Worm (Caenorhabditis elegans): ENCODE data around the gene Y59H11AM.1.
A peak's percentile ranks its signal among the peaks of the same experiment; 100 is the strongest.

The Y59H11AM.1 gene

DNA sequence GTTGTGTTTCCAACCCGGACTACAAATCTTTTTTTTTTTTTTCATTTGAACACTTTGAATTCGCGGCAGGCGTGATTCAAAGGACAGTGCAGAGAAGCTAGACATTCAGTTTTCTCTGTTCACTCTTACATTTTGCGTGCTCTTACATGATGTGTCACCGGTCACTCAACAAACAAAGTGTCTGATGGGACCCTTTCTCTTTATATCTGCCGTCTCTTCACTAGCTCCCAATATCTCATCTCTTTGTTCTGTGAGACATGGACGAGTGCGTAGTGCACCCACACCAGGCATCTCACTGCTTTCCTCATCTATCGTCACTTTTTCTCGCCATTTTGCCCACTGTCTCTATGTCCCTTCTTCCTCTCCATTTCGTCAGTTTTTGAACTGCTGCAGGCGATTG lies 15.8 kb downstream of the Y59H11AM.1 start (continued):
- TF ChIP-seq fkh-10 (GFP tag; optimal IDR thresholded peaks at IDR 0.05): no peak
- peak in 1 of 2 experiments; percentile 20 for TF ChIP-seq daf-16 (GFP tag; optimal IDR thresholded peaks at IDR 0.05)
- TF ChIP-seq daf-16 (tag; optimal IDR thresholded peaks at IDR 0.05): peak; percentile 10
- peak; percentile 54; the same call in 1 of the 2 replicates for TF ChIP-seq ZK337.2 (GFP tag; IDR thresholded peaks at IDR 0.05)
- peak; percentile 58 for TF ChIP-seq attf-4 (tag; optimal IDR thresholded peaks at IDR 0.05)
- TF ChIP-seq lin-29 (GFP tag; IDR thresholded peaks at IDR 0.05): no peak
- TF ChIP-seq rbr-2 (tag; optimal IDR thresholded peaks at IDR 0.05): peak; percentile 71
- peak in 1 of 2 experiments; percentile 26 for TF ChIP-seq mdl-1 (tag; optimal IDR thresholded peaks at IDR 0.05)
- no peak for TF ChIP-seq T20F7.1 (GFP tag; optimal IDR thresholded peaks at IDR 0.05)
- no peak for TF ChIP-seq nhr-41 (GFP tag; IDR thresholded peaks at IDR 0.05)
- no peak for TF ChIP-seq nhr-237 (tag; optimal IDR thresholded peaks at IDR 0.05)
- no peak for TF ChIP-seq lin-38 (GFP tag; IDR thresholded peaks at IDR 0.05)
- no peak for TF ChIP-seq skn-1 (tag; optimal IDR thresholded peaks at IDR 0.05)
- peak; percentile 89 for TF ChIP-seq aha-1 (tag)
- 0 out of 2 replicates have a peak, but pooled peaks have one; percentile 12 for TF ChIP-seq php-3 (GFP tag; IDR thresholded peaks at IDR 0.05)
- TF ChIP-seq lsy-2 (tag; optimal IDR thresholded peaks at IDR 0.05): peak; percentile 30 to 51
- no peak for TF ChIP-seq ctbp-1 (GFP tag; IDR thresholded peaks at IDR 0.05)
- no peak for TF ChIP-seq unc-130 (GFP tag; optimal IDR thresholded peaks at IDR 0.05)
- TF ChIP-seq nhr-102 (tag; optimal IDR thresholded peaks at IDR 0.05): peak; percentile 21
- TF ChIP-seq F10B5.3 (tag; optimal IDR thresholded peaks at IDR 0.05): no peak
- TF ChIP-seq lir-3 (tag; optimal IDR thresholded peaks at IDR 0.05): no peak
- TF ChIP-seq ceh-44 (GFP tag; IDR thresholded peaks at IDR 0.05): no peak
- TF ChIP-seq zfp-3 (GFP tag; conservative IDR thresholded peaks at IDR 0.05): no peak
- TF ChIP-seq ZK546.5 (tag; optimal IDR thresholded peaks at IDR 0.05): no peak
- TF ChIP-seq F44E2.7 (GFP tag; IDR thresholded peaks at IDR 0.05): no peak
- no peak for TF ChIP-seq madf-9 (GFP tag; conservative IDR thresholded peaks at IDR 0.05)
- no peak for TF ChIP-seq pqm-1 (tag; optimal IDR thresholded peaks at IDR 0.05)
- no peak for TF ChIP-seq egl-27 (tag; optimal IDR thresholded peaks at IDR 0.05)
- no peak for TF ChIP-seq pha-4 (GFP tag; IDR thresholded peaks at IDR 0.05)
- TF ChIP-seq pha-4 (tag; optimal IDR thresholded peaks at IDR 0.05): peak; percentile 40
- peak; percentile 55 for TF ChIP-seq nhr-28 (tag; optimal IDR thresholded peaks at IDR 0.05)
- no peak for TF ChIP-seq aly-2 (tag; optimal IDR thresholded peaks at IDR 0.05)
- TF ChIP-seq T26A8.4 (GFP tag; IDR thresholded peaks at IDR 0.05): no peak
- no peak for TF ChIP-seq ceh-20 (GFP tag; IDR thresholded peaks at IDR 0.05)
- no peak for TF ChIP-seq ceh-28 (tag; optimal IDR thresholded peaks at IDR 0.05)
- no peak for TF ChIP-seq D1046.2 (GFP tag; IDR thresholded peaks at IDR 0.05)
- TF ChIP-seq hif-1 (tag; optimal IDR thresholded peaks at IDR 0.05): peak in 1 of 2 experiments; percentile 23
- no peak for TF ChIP-seq dmd-9 (GFP tag; IDR thresholded peaks at IDR 0.05)
- no peak for TF ChIP-seq duxl-1 (tag; optimal IDR thresholded peaks at IDR 0.05; ENCODE audit: poor library complexity)
- peak; percentile 53 for TF ChIP-seq dmd-6 (GFP tag; IDR thresholded peaks at IDR 0.05)
- no peak for TF ChIP-seq lin-15B (tag; optimal IDR thresholded peaks at IDR 0.05)
- TF ChIP-seq hlh-30 (tag; optimal IDR thresholded peaks at IDR 0.05; ENCODE audit: insufficient read depth): peak; percentile 50
- no peak for TF ChIP-seq nhr-10 (tag; optimal IDR thresholded peaks at IDR 0.05)
- TF ChIP-seq Y5F2A.4 (GFP tag; optimal IDR thresholded peaks at IDR 0.05): no peak
- TF ChIP-seq lim-7 (GFP tag; IDR thresholded peaks at IDR 0.05): no peak
- peak; percentile 71 for TF ChIP-seq hlh-11 (tag; optimal IDR thresholded peaks at IDR 0.05)
- TF ChIP-seq ama-1 (optimal IDR thresholded peaks at IDR 0.05): no peak
- TF ChIP-seq Y48G9A.11 (GFP tag; IDR thresholded peaks at IDR 0.05): no peak
- TF ChIP-seq madf-5 (GFP tag; IDR thresholded peaks at IDR 0.05): no peak
- TF ChIP-seq nhr-48 (tag; optimal IDR thresholded peaks at IDR 0.05): peak; percentile 92
- TF ChIP-seq zag-1 (tag; optimal IDR thresholded peaks at IDR 0.05): no peak
- TF ChIP-seq lin-39 (tag; optimal IDR thresholded peaks at IDR 0.05): no peak
- no peak for TF ChIP-seq ceh-62 (tag; optimal IDR thresholded peaks at IDR 0.05)

Measured in whole organism, L4 larva.